Worm (Caenorhabditis elegans) whole organism, late embryonic: ENCODE results near the gene F09G8.10.

Experiments used
- ama-1 ChIP-seq: fragments of 150-350 bp; optimal IDR thresholded peaks from 2 replicates; lab custom pipeline; 2014
- ceh-19 ChIP-seq: fragments of 200-800 bp; sonication (Bioruptor generic); optimal IDR thresholded peaks from 2 replicates; lab custom pipeline; 2018; ENCODE audit warnings: mild to moderate bottlenecking, missing genetic modification characterization, missing compliant biosample characterization
- ceh-31 ChIP-seq: sonication (generic microtip); optimal IDR thresholded peaks from 2 replicates; lab custom pipeline; 2016; ENCODE audit warnings: missing genetic modification characterization, missing compliant biosample characterization
- che-1 ChIP-seq: sonication (generic microtip); optimal IDR thresholded peaks from 2 replicates; lab custom pipeline; 2016; ENCODE audit warnings: mild to moderate bottlenecking, missing genetic modification characterization, missing compliant biosample characterization
- fkh-10 ChIP-seq: fragments of 150-350 bp; optimal IDR thresholded peaks from 2 replicates; lab custom pipeline; 2014; ENCODE audit warnings: missing biosample characterization, missing genetic modification reagents, missing genetic modification characterization
- fkh-6 ChIP-seq: sonication (generic microtip); optimal IDR thresholded peaks from 2 replicates; lab custom pipeline; 2016; ENCODE audit warnings: missing genetic modification characterization, missing compliant biosample characterization
- hlh-6 ChIP-seq: sonication (generic microtip); optimal IDR thresholded peaks from 2 replicates; lab custom pipeline; 2016; ENCODE audit warnings: missing genotype, missing genetic modification characterization, missing compliant biosample characterization
- lin-11 ChIP-seq: fragments of 200-800 bp; sonication (Bioruptor generic); optimal IDR thresholded peaks from 2 replicates; lab custom pipeline; 2018; ENCODE audit warnings: mild to moderate bottlenecking, missing genetic modification characterization, missing compliant biosample characterization
- odd-2 ChIP-seq: sonication (generic microtip); optimal IDR thresholded peaks from 2 replicates; lab custom pipeline; 2017; ENCODE audit warnings: antibody characterized with exemption, mild to moderate bottlenecking, missing genetic modification characterization, missing compliant biosample characterization
- pha-4 ChIP-seq: fragments of 150-350 bp; optimal IDR thresholded peaks from 2 replicates; lab custom pipeline; 2018; ENCODE audit warnings: missing biosample characterization, missing genetic modification reagents, missing genetic modification characterization
- pqm-1 ChIP-seq: sonication (generic microtip); optimal IDR thresholded peaks from 2 replicates; lab custom pipeline; 2016; ENCODE audit warnings: missing genetic modification characterization, missing compliant biosample characterization
- unc-3 ChIP-seq, 2 experiments: fragments of 200-800 bp in 1 of 2; sonication (Bioruptor generic) in 1 of 2; sonication (generic microtip) in 1 of 2; conservative IDR thresholded peaks in 1 of 2; optimal IDR thresholded peaks in 1 of 2; 2 replicates each; pipeline versions ENCODE4 v1.3.6 to Lab custom; 2016 to 2022; ENCODE audit warnings: missing compliant biosample characterization in 2 of 2, missing genetic modification characterization in 2 of 2, missing genetic modification reagents in 1 of 2
- unc-86 ChIP-seq: sonication (generic microtip); optimal IDR thresholded peaks from 2 replicates; lab custom pipeline; 2016; ENCODE audit warnings: missing genetic modification characterization, missing compliant biosample characterization

ce11 chrIII:8283525-8283924, 11.6 kb upstream of the F09G8.10 start:
- TF ChIP-seq fkh-10 (GFP tag; lab: Kevin White, UChicago) (no peak), che-1 (tag; lab: Kevin White, UChicago) (no peak), odd-2 (tag; lab: Kevin White, UChicago) (no peak), ama-1 (no peak), ceh-31 (no peak), pha-4 (no peak), pqm-1 (no peak), ceh-19 (GFP tag; lab: Kevin White, UChicago) (no peak), hlh-6 (tag; lab: Kevin White, UChicago) (no peak), unc-86 (tag; lab: Kevin White, UChicago) (no peak), lin-11 (tag; lab: Kevin White, UChicago) (no peak), fkh-6 (no peak), unc-3 (GFP tag; conservative IDR thresholded peaks at IDR 0.05; lab: Robert Waterston, UW) (no peak), unc-3 (tag; optimal IDR thresholded peaks at IDR 0.05; lab: Kevin White, UChicago) (no peak)
